Fruit fly (Drosophila melanogaster): Measurements from ENCODE around the gene Fie.

dm6 chr3L:3882046-3882445 is 10.3 kb upstream of the Fie start:
- TF ChIP-seq CG8478 (optimal IDR thresholded peaks at IDR 0.05): no peak
- no peak for TF ChIP-seq CTCF (optimal IDR thresholded peaks at IDR 0.05)
